Worm (Caenorhabditis elegans) whole organism, late embryonic: ENCODE results near the gene mif-1.

Source experiments
- ama-1 ChIP-seq: fragments of 150-350 bp; optimal IDR thresholded peaks from 2 replicates; lab custom pipeline; 2014
- ceh-48 ChIP-seq: sonication (generic microtip); optimal IDR thresholded peaks from 2 replicates; lab custom pipeline; 2016; ENCODE audit warnings: missing genetic modification characterization, inconsistent platforms, missing compliant biosample characterization
- sdc-2 ChIP-seq: sonication (generic microtip); optimal IDR thresholded peaks from 2 replicates; lab custom pipeline; 2016; ENCODE audit warnings: missing genotype, missing genetic modification characterization, missing compliant biosample characterization

DNA sequence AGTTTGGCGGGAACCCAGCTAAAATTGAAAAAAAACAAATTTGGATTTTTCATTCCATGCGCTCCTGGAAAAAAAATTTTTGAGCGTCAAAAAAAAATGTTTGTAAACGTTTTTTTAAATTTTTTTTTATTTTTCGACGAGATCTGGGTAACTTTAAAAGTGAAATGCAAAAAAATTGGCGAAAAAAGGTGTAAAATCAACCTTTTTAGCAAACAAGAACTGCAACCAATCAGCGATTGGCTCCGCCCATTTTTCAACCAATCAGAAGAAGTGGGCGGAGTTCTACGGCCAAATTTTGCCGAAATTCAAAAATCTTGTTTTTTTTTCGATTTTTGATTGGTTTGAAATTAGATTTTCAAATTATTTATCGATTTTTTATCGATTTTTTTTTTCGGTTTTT lies 47.6 kb downstream of the mif-1 start:
- no peak for TF ChIP-seq sdc-2 (tag; lab: Kevin White, UChicago)
- no peak for TF ChIP-seq ama-1 (lab: Kevin White, UChicago)
- no peak for TF ChIP-seq ceh-48 (tag; lab: Kevin White, UChicago)
